Fruit fly (Drosophila melanogaster): ENCODE results near the gene CG12795.

DNA sequence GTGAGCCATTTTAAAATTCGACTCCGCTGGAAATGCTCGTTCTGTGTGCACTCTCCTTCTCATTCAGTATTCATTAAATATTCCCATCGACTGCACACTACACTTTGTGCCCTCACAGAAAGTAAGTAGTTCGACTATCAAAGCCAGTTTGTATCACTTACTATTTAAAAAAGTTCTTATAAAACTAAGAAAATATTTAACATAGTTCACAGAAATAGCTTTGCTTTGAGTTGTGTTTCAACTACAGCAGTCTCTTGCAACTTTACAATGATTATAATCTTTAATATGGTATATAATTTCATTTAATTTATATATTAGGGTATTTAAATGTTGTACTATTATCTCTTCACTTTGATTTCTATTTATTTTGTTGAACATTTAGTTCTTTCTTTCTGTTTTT, 12.8 kb upstream of the CG12795 start:
- TF ChIP-seq kay (GFP tag; ENCODE audit: borderline replicate concordance) = no peak
- no peak for TF ChIP-seq pad (GFP tag; optimal IDR thresholded peaks at IDR 0.05)
- no peak for TF ChIP-seq CG5204 (GFP tag; optimal IDR thresholded peaks at IDR 0.05)
- no peak for TF ChIP-seq toe (GFP tag; optimal IDR thresholded peaks at IDR 0.05)
- no peak for TF ChIP-seq CG11617 (GFP tag; optimal IDR thresholded peaks at IDR 0.05)
- no peak for TF ChIP-seq Mnt (GFP tag; optimal IDR thresholded peaks at IDR 0.05)
- no peak for TF ChIP-seq bab1 (GFP tag; optimal IDR thresholded peaks at IDR 0.05)
